Fruit fly (Drosophila melanogaster) whole organism, pupa: ENCODE results near the gene CRIF.

Source experiments
- CG14655 ChIP-seq: fragments of 200-800 bp; sonication (Bioruptor generic); optimal IDR thresholded peaks from 3 replicates; lab custom pipeline; 2017; ENCODE audit warnings: mild to moderate bottlenecking, missing biosample characterization, missing genetic modification reagents, missing genetic modification characterization
- CG17806 ChIP-seq: fragments of 200-800 bp; sonication (Bioruptor generic); optimal IDR thresholded peaks from 2 replicates; lab custom pipeline; 2018; ENCODE audit warnings: missing biosample characterization, mild to moderate bottlenecking, missing genetic modification characterization, moderate library complexity
- CG8301 ChIP-seq: fragments of 200-800 bp; sonication (Bioruptor generic); optimal IDR thresholded peaks from 2 replicates; lab custom pipeline; 2018; ENCODE audit warnings: missing biosample characterization, mild to moderate bottlenecking, missing genetic modification characterization
- D1 ChIP-seq: fragments of 200-800 bp; sonication (Bioruptor generic); optimal IDR thresholded peaks from 2 replicates; lab custom pipeline; 2018; ENCODE audit warnings: missing biosample characterization, mild to moderate bottlenecking, missing genetic modification characterization, moderate library complexity
- Pif1B ChIP-seq: fragments of 200-800 bp; sonication (Bioruptor generic); optimal IDR thresholded peaks from 3 replicates; lab custom pipeline; 2016; ENCODE audit warnings: missing biosample characterization, missing genetic modification characterization

dm6 chr3L:21581984-21582383 lies 13.3 kb upstream of the CRIF start:
- TF ChIP-seq Pif1B (GFP tag; lab: Kevin White, UChicago) (peak; percentile 31), CG8301 (tag; lab: Kevin White, UChicago) (no peak), CG17806 (tag; lab: Kevin White, UChicago) (no peak), CG14655 (no peak), D1 (tag; lab: Kevin White, UChicago) (no peak)
